Worm (Caenorhabditis elegans) whole organism, early embryonic: Measurements from ENCODE around the gene ZK6.6.

Experiments
- B0310.2 ChIP-seq: sonication (generic microtip); optimal IDR thresholded peaks from 2 replicates; lab custom pipeline; 2016; ENCODE audit warnings: mild to moderate bottlenecking, missing genetic modification characterization, missing compliant biosample characterization
- F13C5.2 ChIP-seq: sonication (generic microtip); optimal IDR thresholded peaks from 2 replicates; lab custom pipeline; 2017; ENCODE audit warnings: mild to moderate bottlenecking, missing genetic modification characterization, inconsistent platforms, missing compliant biosample characterization
- aly-1 ChIP-seq: sonication (generic microtip); optimal IDR thresholded peaks from 2 replicates; lab custom pipeline; 2016; ENCODE audit warnings: missing genetic modification characterization, missing compliant biosample characterization
- ama-1 ChIP-seq: fragments of 150-350 bp; optimal IDR thresholded peaks from 2 replicates; lab custom pipeline; 2014
- ceh-13 ChIP-seq: fragments of 200-800 bp; sonication (Bioruptor generic); optimal IDR thresholded peaks from 2 replicates; lab custom pipeline; 2018; ENCODE audit warnings: mild to moderate bottlenecking, missing genetic modification characterization, missing compliant biosample characterization
- ceh-36 ChIP-seq: sonication (generic microtip); optimal IDR thresholded peaks from 2 replicates; lab custom pipeline; 2016; ENCODE audit warnings: missing genetic modification characterization, inconsistent platforms, missing compliant biosample characterization
- hmbx-1 ChIP-seq: sonication (generic microtip); optimal IDR thresholded peaks from 2 replicates; lab custom pipeline; 2016; ENCODE audit warnings: mild to moderate bottlenecking, missing genetic modification characterization, missing compliant biosample characterization
- hmg-4 ChIP-seq: fragments of 200-800 bp; sonication (Bioruptor generic); optimal IDR thresholded peaks from 2 replicates; lab custom pipeline; 2018; ENCODE audit warnings: mild to moderate bottlenecking, missing genetic modification characterization, missing compliant biosample characterization
- hnd-1 ChIP-seq: sonication (generic microtip); optimal IDR thresholded peaks from 2 replicates; lab custom pipeline; 2016; ENCODE audit warnings: missing genetic modification characterization, missing compliant biosample characterization
- pes-1 ChIP-seq: fragments of 200-800 bp; sonication (Bioruptor generic); IDR thresholded peaks from 2 replicates; pipeline ENCODE4 v1.3.6; 2022; ENCODE audit warnings: missing genetic modification reagents, missing genetic modification characterization, missing compliant biosample characterization
- sea-1 ChIP-seq: fragments of 200-800 bp; sonication (Bioruptor generic); conservative IDR thresholded peaks from 2 replicates; pipeline ENCODE4 v1.3.6; 2022; ENCODE audit warnings: missing genetic modification characterization, missing compliant biosample characterization
- tbx-11 ChIP-seq: fragments of 200-800 bp; sonication (Bioruptor generic); IDR thresholded peaks from 2 replicates; pipeline ENCODE4 v1.3.6; 2022; ENCODE audit warnings: missing genetic modification characterization, missing compliant biosample characterization
- tbx-37 ChIP-seq: fragments of 200-800 bp; sonication (Bioruptor generic); conservative IDR thresholded peaks from 2 replicates; pipeline ENCODE4 v1.3.6; 2022; ENCODE audit warnings: missing genetic modification reagents, missing genetic modification characterization, missing compliant biosample characterization
- tra-4 ChIP-seq: sonication (generic microtip); optimal IDR thresholded peaks from 2 replicates; lab custom pipeline; 2017; ENCODE audit warnings: missing genetic modification characterization, missing compliant biosample characterization

DNA sequence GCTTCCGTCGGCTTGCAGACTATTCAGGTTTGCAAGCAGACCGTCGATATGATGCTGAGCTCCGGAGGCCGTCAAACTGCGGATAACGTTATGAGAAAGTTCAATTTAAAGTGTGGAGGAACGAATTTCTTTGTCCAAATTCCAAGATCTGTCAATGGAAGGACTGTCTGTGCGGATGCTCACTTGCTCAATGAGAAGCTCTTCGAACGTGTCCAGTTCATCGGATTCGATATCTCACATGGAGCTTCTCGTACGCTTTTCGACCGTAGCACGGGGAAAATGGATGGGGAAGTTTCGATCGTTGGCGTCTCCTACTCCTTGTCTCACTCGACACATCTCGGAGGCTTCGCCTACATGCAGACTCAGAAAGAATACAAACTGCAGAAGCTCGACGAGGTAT lies 42.5 kb upstream of the ZK6.6 start:
- TF ChIP-seq sea-1 (GFP tag; lab: Robert Waterston, UW) (no peak), ama-1 (lab: Kevin White, UChicago) (no peak), hmg-4 (no peak), hmbx-1 (tag; lab: Kevin White, UChicago) (no peak), pes-1 (GFP tag; lab: Robert Waterston, UW) (no peak), aly-1 (tag; lab: Kevin White, UChicago) (no peak), ceh-36 (no peak), tbx-37 (GFP tag; lab: Robert Waterston, UW) (no peak), tra-4 (tag; lab: Kevin White, UChicago) (no peak), hnd-1 (tag; lab: Kevin White, UChicago) (no peak), tbx-11 (GFP tag; lab: Robert Waterston, UW) (no peak), F13C5.2 (tag; lab: Kevin White, UChicago) (no peak), ceh-13 (no peak), B0310.2 (tag; lab: Kevin White, UChicago) (no peak)
